Fruit fly (Drosophila melanogaster): ENCODE data around the gene CG14052.

dm6 chrX:2218455-2218854 lies 5.1 kb upstream of the CG14052 start:
- no peak for TF ChIP-seq insv (optimal IDR thresholded peaks at IDR 0.05)
- no peak for TF ChIP-seq psq (optimal IDR thresholded peaks at IDR 0.05)
- TF ChIP-seq ttk (optimal IDR thresholded peaks at IDR 0.05), result no peak
- no peak for TF ChIP-seq h (optimal IDR thresholded peaks at IDR 0.05)
- no peak for TF ChIP-seq Myc (optimal IDR thresholded peaks at IDR 0.05)
- TF ChIP-seq Sin3A (optimal IDR thresholded peaks at IDR 0.05), result no peak

Measured in Kc167 (cell line).